Worm (Caenorhabditis elegans) whole organism, L4 larva: ENCODE data around the gene F22E5.23.

ENCODE experiments used
- ceh-62 ChIP-seq: sonication (generic microtip); optimal IDR thresholded peaks from 2 replicates; lab custom pipeline; 2017; ENCODE audit warnings: missing biosample characterization, missing genetic modification characterization
- daf-19 ChIP-seq: fragments of 200-800 bp; sonication (Bioruptor generic); conservative IDR thresholded peaks from 2 replicates; pipeline ENCODE4 v1.3.6; 2022; ENCODE audit warnings: missing genetic modification characterization, missing compliant biosample characterization
- unc-130 ChIP-seq: sonication (generic microtip); optimal IDR thresholded peaks from 2 replicates; lab custom pipeline; 2016; ENCODE audit warnings: missing genetic modification reagents, missing genetic modification characterization, missing compliant biosample characterization

ce11 chrII:2659364-2659763, 18.3 kb downstream of the F22E5.23 start, which contains the start of gene gcy-21:
- TF ChIP-seq unc-130 (GFP tag; lab: Kevin White, UChicago) (no peak), ceh-62 (tag; lab: Kevin White, UChicago) (no peak), daf-19 (GFP tag; lab: Robert Waterston, UW) (no peak)
